Worm (Caenorhabditis elegans) whole organism, L4 larva: ENCODE data around the gene Y37E11AL.12.

Source experiments
- F26F4.8 ChIP-seq: fragments of 200-800 bp; sonication (Bioruptor generic); conservative IDR thresholded peaks from 2 replicates; pipeline ENCODE4 v1.3.6; 2022; ENCODE audit warnings: missing genetic modification characterization, missing compliant biosample characterization
- F44E2.7 ChIP-seq: fragments of 200-800 bp; sonication (Bioruptor generic); IDR thresholded peaks from 2 replicates; pipeline ENCODE4 v2.1.2; 2022; ENCODE audit warnings: missing genetic modification characterization, missing compliant biosample characterization
- F49E8.2 ChIP-seq: sonication (generic microtip); optimal IDR thresholded peaks from 2 replicates; lab custom pipeline; 2016; ENCODE audit warnings: missing compliant biosample characterization, mild to moderate bottlenecking, missing genetic modification characterization, borderline replicate concordance
- T26A8.4 ChIP-seq: fragments of 200-800 bp; sonication (Bioruptor generic); IDR thresholded peaks from 2 replicates; pipeline ENCODE4 v1.3.6; 2022; ENCODE audit warnings: missing genetic modification characterization, missing compliant biosample characterization
- Y48G9A.11 ChIP-seq: fragments of 200-800 bp; sonication (Bioruptor generic); IDR thresholded peaks from 2 replicates; pipeline ENCODE4 v1.3.6; 2022; ENCODE audit warnings: missing genetic modification reagents, missing genetic modification characterization, missing compliant biosample characterization
- ZK337.2 ChIP-seq: fragments of 200-800 bp; sonication (Bioruptor generic); IDR thresholded peaks from 2 replicates; pipeline ENCODE4 v1.3.6; 2022; ENCODE audit warnings: missing genetic modification reagents, missing genetic modification characterization, missing compliant biosample characterization
- aha-1 ChIP-seq: fragments of 150-350 bp; peaks from one replicate; lab custom pipeline; 2014; ENCODE audit warnings: missing biosample characterization, missing genetic modification characterization
- ceh-20 ChIP-seq: fragments of 200-800 bp; sonication (Bioruptor generic); IDR thresholded peaks from 2 replicates; pipeline ENCODE4 v1.3.6; 2022; ENCODE audit warnings: missing genetic modification reagents, missing genetic modification characterization, missing compliant biosample characterization
- ceh-28 ChIP-seq: fragments of 150-350 bp; optimal IDR thresholded peaks from 2 replicates; lab custom pipeline; 2014; ENCODE audit warnings: missing biosample characterization, missing genetic modification reagents, missing genetic modification characterization
- ceh-32 ChIP-seq: sonication (generic microtip); optimal IDR thresholded peaks from 2 replicates; lab custom pipeline; 2016; ENCODE audit warnings: mild to moderate bottlenecking, missing genetic modification characterization, missing compliant biosample characterization; ENCODE audit not compliant: poor library complexity
- ctbp-1 ChIP-seq: fragments of 200-800 bp; sonication (Bioruptor generic); IDR thresholded peaks from 2 replicates; pipeline ENCODE4 v1.3.6; 2022; ENCODE audit warnings: missing genetic modification reagents, missing genetic modification characterization, missing compliant biosample characterization
- daf-12 ChIP-seq: fragments of 150-350 bp; optimal IDR thresholded peaks from 2 replicates; lab custom pipeline; 2014; ENCODE audit warnings: missing biosample characterization, missing genetic modification reagents, missing genetic modification characterization
- daf-16 ChIP-seq, 3 experiments: sonication (generic microtip); optimal IDR thresholded peaks; 2 replicates each; lab custom pipeline; 2016 to 2017; ENCODE audit warnings: missing genetic modification characterization in 3 of 3, missing genetic modification reagents in 3 of 3, mild to moderate bottlenecking in 2 of 3, missing compliant biosample characterization in 2 of 3, missing biosample characterization in 1 of 3, moderate library complexity in 1 of 3
- dmd-6 ChIP-seq: fragments of 200-800 bp; sonication (Bioruptor generic); IDR thresholded peaks from 2 replicates; pipeline ENCODE4 v1.3.6; 2022; ENCODE audit warnings: missing genetic modification reagents, missing genetic modification characterization, missing compliant biosample characterization
- dmd-8 ChIP-seq: fragments of 200-800 bp; sonication (Bioruptor generic); IDR thresholded peaks from 2 replicates; pipeline ENCODE4 v1.3.6; 2022; ENCODE audit warnings: missing genetic modification characterization, missing compliant biosample characterization
- dmd-9 ChIP-seq: fragments of 200-800 bp; sonication (Bioruptor generic); IDR thresholded peaks from 2 replicates; pipeline ENCODE4 v1.3.6; 2022; ENCODE audit warnings: missing genetic modification reagents, missing genetic modification characterization, missing compliant biosample characterization
- dpl-1 ChIP-seq: fragments of 150-350 bp; optimal IDR thresholded peaks from 2 replicates; lab custom pipeline; 2014; ENCODE audit warnings: missing biosample characterization, missing genetic modification reagents, missing genetic modification characterization
- dve-1 ChIP-seq: sonication (generic microtip); optimal IDR thresholded peaks from 2 replicates; lab custom pipeline; 2017; ENCODE audit warnings: antibody characterized with exemption, mild to moderate bottlenecking, missing genetic modification characterization, missing compliant biosample characterization; ENCODE audit not compliant: insufficient read depth
- fos-1 ChIP-seq: fragments of 150-350 bp; optimal IDR thresholded peaks from 2 replicates; lab custom pipeline; 2014; ENCODE audit warnings: missing biosample characterization, missing genetic modification characterization
- hlh-11 ChIP-seq: fragments of 200-800 bp; sonication (Bioruptor generic); optimal IDR thresholded peaks from 2 replicates; lab custom pipeline; 2018; ENCODE audit warnings: mild to moderate bottlenecking, missing genetic modification characterization, missing compliant biosample characterization
- hmg-1.1 ChIP-seq: fragments of 200-800 bp; sonication (Bioruptor generic); IDR thresholded peaks from 2 replicates; pipeline ENCODE4 v1.3.6; 2022; ENCODE audit warnings: missing genetic modification reagents, missing genetic modification characterization, missing compliant biosample characterization
- lim-7 ChIP-seq: fragments of 200-800 bp; sonication (Bioruptor generic); IDR thresholded peaks from 2 replicates; pipeline ENCODE4 v1.3.6; 2022; ENCODE audit warnings: missing genetic modification characterization, missing compliant biosample characterization
- lin-1 ChIP-seq: fragments of 200-800 bp; sonication (Bioruptor generic); IDR thresholded peaks from 2 replicates; pipeline ENCODE4 v1.3.6; 2022; ENCODE audit warnings: missing genetic modification reagents, missing genetic modification characterization, missing compliant biosample characterization
- lin-13 ChIP-seq: fragments of 150-350 bp; optimal IDR thresholded peaks from 2 replicates; lab custom pipeline; 2014; ENCODE audit warnings: missing biosample characterization, missing genetic modification reagents, missing genetic modification characterization
- lin-29 ChIP-seq: fragments of 200-800 bp; sonication (Bioruptor generic); IDR thresholded peaks from 2 replicates; pipeline ENCODE4 v1.3.6; 2022; ENCODE audit warnings: missing genetic modification reagents, missing genetic modification characterization, missing compliant biosample characterization
- mdl-1 ChIP-seq, 2 experiments: fragments of 150-350 bp in 1 of 2; sonication (generic microtip) in 1 of 2; optimal IDR thresholded peaks; 2 replicates each; lab custom pipeline; 2014 to 2017; ENCODE audit warnings: missing biosample characterization in 2 of 2, missing genetic modification characterization in 2 of 2
- mep-1 ChIP-seq: fragments of 150-350 bp; sonication (generic microtip); optimal IDR thresholded peaks from 3 replicates; lab custom pipeline; 2014; ENCODE audit warnings: missing biosample characterization, missing genetic modification characterization
- mxl-2 ChIP-seq: fragments of 200-800 bp; sonication (Bioruptor generic); conservative IDR thresholded peaks from 2 replicates; pipeline ENCODE4 v1.3.6; 2022; ENCODE audit warnings: missing genetic modification reagents, missing genetic modification characterization, missing compliant biosample characterization
- mxl-3 ChIP-seq: fragments of 200-800 bp; sonication (Bioruptor generic); optimal IDR thresholded peaks from 2 replicates; lab custom pipeline; 2018; ENCODE audit warnings: mild to moderate bottlenecking, missing genetic modification characterization, missing compliant biosample characterization
- nhr-102 ChIP-seq: sonication (generic microtip); optimal IDR thresholded peaks from 2 replicates; lab custom pipeline; 2016; ENCODE audit warnings: mild to moderate bottlenecking, missing genetic modification characterization, moderate library complexity, missing compliant biosample characterization
- nhr-11 ChIP-seq: fragments of 150-350 bp; optimal IDR thresholded peaks from 2 replicates; lab custom pipeline; 2014; ENCODE audit warnings: missing biosample characterization, missing genetic modification characterization
- nhr-42 ChIP-seq: fragments of 200-800 bp; sonication (Bioruptor generic); IDR thresholded peaks from 2 replicates; pipeline ENCODE4 v1.3.6; 2022; ENCODE audit warnings: missing genetic modification characterization, missing compliant biosample characterization
- nhr-76 ChIP-seq: fragments of 150-350 bp; optimal IDR thresholded peaks from 2 replicates; lab custom pipeline; 2014; ENCODE audit warnings: missing biosample characterization, missing genetic modification characterization
- nhr-77 ChIP-seq: fragments of 150-350 bp; optimal IDR thresholded peaks from 2 replicates; lab custom pipeline; 2014; ENCODE audit warnings: missing biosample characterization, missing genetic modification characterization
- pha-4 ChIP-seq, 2 experiments: fragments of 150-350 bp in 1 of 2; fragments of 200-800 bp in 1 of 2; sonication (Bioruptor generic) in 1 of 2; IDR thresholded peaks in 1 of 2; optimal IDR thresholded peaks in 1 of 2; 2 replicates each; pipeline versions ENCODE4 v1.3.6 to Lab custom; 2014 to 2022; ENCODE audit warnings: missing genetic modification characterization in 2 of 2, missing genetic modification reagents in 2 of 2, missing biosample characterization in 1 of 2, missing compliant biosample characterization in 1 of 2
- php-3 ChIP-seq: fragments of 200-800 bp; sonication (Bioruptor generic); IDR thresholded peaks from 2 replicates; pipeline ENCODE4 v1.3.6; 2022; ENCODE audit warnings: missing genetic modification reagents, missing genetic modification characterization, missing compliant biosample characterization
- pqm-1 ChIP-seq: sonication (generic microtip); optimal IDR thresholded peaks from 2 replicates; lab custom pipeline; 2017; ENCODE audit warnings: missing biosample characterization, missing genetic modification characterization
- spr-1 ChIP-seq: sonication (generic microtip); optimal IDR thresholded peaks from 2 replicates; lab custom pipeline; 2016; ENCODE audit warnings: mild to moderate bottlenecking, missing genetic modification characterization, missing compliant biosample characterization
- spr-3 ChIP-seq: fragments of 200-800 bp; sonication (Bioruptor generic); optimal IDR thresholded peaks from 2 replicates; lab custom pipeline; 2018; ENCODE audit warnings: mild to moderate bottlenecking, missing genetic modification characterization, missing compliant biosample characterization
- tag-97 ChIP-seq: fragments of 200-800 bp; sonication (Bioruptor generic); IDR thresholded peaks from 2 replicates; pipeline ENCODE4 v1.3.6; 2022; ENCODE audit warnings: missing genetic modification characterization, missing compliant biosample characterization
- tra-1 ChIP-seq: fragments of 200-800 bp; sonication (Bioruptor generic); IDR thresholded peaks from 2 replicates; pipeline ENCODE4 v1.3.6; 2022; ENCODE audit warnings: missing genetic modification reagents, missing genetic modification characterization, missing compliant biosample characterization
- unc-39 ChIP-seq: sonication (generic microtip); optimal IDR thresholded peaks from 2 replicates; lab custom pipeline; 2017; ENCODE audit warnings: missing biosample characterization, missing genetic modification characterization
- zfp-2 ChIP-seq: sonication (generic microtip); optimal IDR thresholded peaks from 2 replicates; lab custom pipeline; 2016; ENCODE audit warnings: mild to moderate bottlenecking, missing genetic modification characterization, missing compliant biosample characterization
- zfp-3 ChIP-seq: fragments of 200-800 bp; sonication (Bioruptor generic); conservative IDR thresholded peaks from 2 replicates; pipeline ENCODE4 v1.3.6; 2022; ENCODE audit warnings: missing genetic modification reagents, missing genetic modification characterization, missing compliant biosample characterization
- zip-11 ChIP-seq: fragments of 200-800 bp; sonication (Bioruptor generic); IDR thresholded peaks from 2 replicates; pipeline ENCODE4 v1.3.6; 2022; ENCODE audit warnings: missing genetic modification characterization, missing compliant biosample characterization
- ztf-11 ChIP-seq: fragments of 150-350 bp; optimal IDR thresholded peaks from 2 replicates; lab custom pipeline; 2014; ENCODE audit warnings: missing biosample characterization, missing genetic modification characterization

Y37E11AL.12 gene

DNA sequence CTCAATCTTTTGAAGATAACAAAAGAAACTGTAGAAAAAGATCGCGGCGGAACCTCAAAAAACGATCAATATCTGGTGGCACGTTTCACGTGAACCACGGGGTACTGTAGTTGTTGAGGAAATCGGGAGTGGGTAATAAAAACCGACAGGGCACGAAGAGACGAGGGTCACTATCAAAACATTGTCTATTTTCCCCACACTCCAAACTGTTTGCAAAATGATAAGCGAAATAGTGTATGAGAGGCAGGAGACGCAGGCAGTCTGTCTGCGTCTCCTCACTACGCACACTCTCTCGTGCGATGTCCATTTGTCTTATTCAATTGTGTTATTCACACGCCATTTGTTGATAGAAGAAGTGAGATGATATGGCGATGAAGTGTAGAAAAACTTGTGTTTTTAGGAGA lies 48.4 kb downstream of the Y37E11AL.12 start (continued):
- TF ChIP-seq zip-11 (GFP tag; lab: Robert Waterston, UW), result no peak
- TF ChIP-seq zfp-3 (GFP tag; lab: Robert Waterston, UW), result no peak
- no peak for TF ChIP-seq ceh-20 (GFP tag; lab: Robert Waterston, UW)
- peak; percentile 70 for TF ChIP-seq mxl-3 (GFP tag; lab: Kevin White, UChicago)
- TF ChIP-seq mep-1, result peak; percentile 24
- no peak for TF ChIP-seq F44E2.7
- peak; percentile 92 for TF ChIP-seq hlh-11 (tag; lab: Kevin White, UChicago)
- peak; percentile 52 for TF ChIP-seq aha-1
- TF ChIP-seq tra-1 (GFP tag; lab: Robert Waterston, UW), result no peak
- no peak for TF ChIP-seq spr-1 (tag; lab: Kevin White, UChicago)
- peak; percentile 55 to 81 for TF ChIP-seq mdl-1 (tag; optimal IDR thresholded peaks at IDR 0.05; lab: Kevin White, UChicago)
- TF ChIP-seq dmd-8, result no peak
- no peak for TF ChIP-seq lim-7
- TF ChIP-seq lin-1 (GFP tag; lab: Robert Waterston, UW), result no peak
- peak; percentile 68 for TF ChIP-seq dmd-6 (GFP tag; lab: Robert Waterston, UW)
- TF ChIP-seq zfp-2 (tag; lab: Kevin White, UChicago), result no peak
- no peak for TF ChIP-seq F49E8.2
- TF ChIP-seq dmd-9 (GFP tag; lab: Robert Waterston, UW), result no peak
- TF ChIP-seq ceh-28, result no peak
- peak; percentile 33 for TF ChIP-seq dpl-1 (GFP tag; lab: Kevin White, UChicago)
- TF ChIP-seq ctbp-1, result no peak
- TF ChIP-seq lin-29 (GFP tag; lab: Robert Waterston, UW), result no peak
- TF ChIP-seq daf-16 (GFP tag; optimal IDR thresholded peaks at IDR 0.05; lab: Kevin White, UChicago), result no peak
- TF ChIP-seq daf-16 (tag; optimal IDR thresholded peaks at IDR 0.05; lab: Kevin White, UChicago), result peak; percentile 96
- TF ChIP-seq ZK337.2 (GFP tag; lab: Robert Waterston, UW), result no peak
- TF ChIP-seq nhr-76, result no peak
- peak; percentile 61 for TF ChIP-seq T26A8.4 (GFP tag; lab: Robert Waterston, UW)
- no peak for TF ChIP-seq daf-12 (tag; lab: Kevin White, UChicago)
- TF ChIP-seq pha-4 (GFP tag; IDR thresholded peaks at IDR 0.05; lab: Robert Waterston, UW), result no peak
- peak; percentile 37 for TF ChIP-seq pha-4 (tag; optimal IDR thresholded peaks at IDR 0.05; lab: Kevin White, UChicago)
- TF ChIP-seq unc-39 (tag; lab: Kevin White, UChicago), result no peak
- TF ChIP-seq F26F4.8 (GFP tag; lab: Robert Waterston, UW), result no peak
- TF ChIP-seq nhr-102 (tag; lab: Kevin White, UChicago), result peak; percentile 52
- no peak; the same call in 1 of the 2 replicates for TF ChIP-seq hmg-1.1 (GFP tag; lab: Robert Waterston, UW)
- no peak for TF ChIP-seq pqm-1
- TF ChIP-seq lin-13 (GFP tag; lab: Kevin White, UChicago), result no peak
- TF ChIP-seq nhr-42 (GFP tag; lab: Robert Waterston, UW), result peak; percentile 32; the same call in 1 of the 2 replicates
- TF ChIP-seq dve-1 (tag; lab: Kevin White, UChicago), result peak; percentile 88
- no peak for TF ChIP-seq fos-1 (tag; lab: Kevin White, UChicago)
- TF ChIP-seq ztf-11 (tag; lab: Kevin White, UChicago), result no peak
- no peak for TF ChIP-seq ceh-32 (tag; lab: Kevin White, UChicago)
- TF ChIP-seq mxl-2 (GFP tag; lab: Robert Waterston, UW), result peak; percentile 79; the same call in 1 of the 2 replicates
- no peak for TF ChIP-seq Y48G9A.11 (GFP tag; lab: Robert Waterston, UW)
- peak; percentile 29 for TF ChIP-seq nhr-77 (tag; lab: Kevin White, UChicago)
- TF ChIP-seq spr-3 (GFP tag; lab: Kevin White, UChicago), result no peak
- peak; percentile 31 for TF ChIP-seq nhr-11 (tag; lab: Kevin White, UChicago)
- TF ChIP-seq tag-97 (GFP tag; lab: Robert Waterston, UW), result no peak
- peak; percentile 68 for TF ChIP-seq php-3 (GFP tag; lab: Robert Waterston, UW)
